Fruit fly (Drosophila melanogaster) whole organism, adult: ENCODE results near the gene Gnf1.

Experiments
- CG11617 ChIP-seq: fragments of 200-800 bp; sonication (Bioruptor generic); optimal IDR thresholded peaks from 2 replicates; lab custom pipeline; 2017; ENCODE audit warnings: mild to moderate bottlenecking, missing biosample characterization, missing genetic modification reagents, missing genetic modification characterization
- CG1620 ChIP-seq: fragments of 200-800 bp; sonication (Bioruptor generic); optimal IDR thresholded peaks from 2 replicates; lab custom pipeline; 2016; ENCODE audit warnings: missing biosample characterization, missing genetic modification characterization
- Mnt ChIP-seq: fragments of 200-800 bp; sonication (Bioruptor generic); optimal IDR thresholded peaks from 2 replicates; lab custom pipeline; 2016; ENCODE audit warnings: missing biosample characterization, mild to moderate bottlenecking, missing genetic modification characterization
- kay ChIP-seq: fragments of 200-800 bp; sonication (Bioruptor generic); peaks from one replicate; lab custom pipeline; 2016; ENCODE audit warnings: missing biosample characterization, missing genetic modification characterization, borderline replicate concordance
- pad ChIP-seq: fragments of 200-800 bp; sonication (Bioruptor generic); optimal IDR thresholded peaks from 3 replicates; lab custom pipeline; 2017; ENCODE audit warnings: missing biosample characterization, missing genetic modification characterization, mild to moderate bottlenecking, moderate library complexity, missing genetic modification reagents

DNA sequence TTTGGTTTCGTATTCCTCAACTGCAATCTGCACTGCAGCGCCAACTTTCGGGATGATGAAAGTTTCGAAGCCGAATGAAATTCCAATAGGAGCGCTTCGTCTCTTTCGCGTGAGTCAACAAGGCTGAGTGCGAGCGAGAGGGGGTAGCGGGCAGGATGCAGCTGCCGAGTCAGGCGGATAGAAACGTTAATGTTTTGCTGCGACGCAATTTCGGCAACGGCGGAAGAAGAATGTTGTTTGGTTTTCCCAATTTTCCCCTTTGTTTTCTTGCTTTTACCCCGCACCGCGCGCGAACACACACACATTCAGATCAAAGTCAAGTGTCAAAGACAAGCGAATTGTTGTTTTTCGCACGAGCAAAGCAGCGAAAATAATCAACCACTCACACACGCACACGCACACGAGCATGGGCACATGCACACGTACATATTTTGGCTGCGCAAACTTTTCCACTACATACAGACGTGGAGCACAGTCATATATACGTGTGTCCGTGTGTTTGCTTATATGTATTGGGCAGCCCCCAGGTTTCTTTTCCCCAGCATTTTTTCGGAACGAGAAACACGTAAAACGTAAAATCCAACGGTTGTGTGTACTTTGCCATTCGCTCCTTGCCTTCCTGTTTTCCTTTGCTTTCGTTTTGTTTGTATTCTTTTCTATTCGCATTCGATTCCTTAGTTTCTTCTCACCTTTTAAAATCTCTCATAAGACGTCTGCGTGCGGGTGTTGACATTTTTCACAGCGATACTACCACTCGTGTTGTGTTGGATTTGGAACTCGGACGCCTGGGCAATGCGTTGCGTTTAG, 45.5 kb downstream of the Gnf1 start:
- TF ChIP-seq CG1620 (peak; percentile 13), pad (GFP tag; lab: Kevin White, UChicago) (peak; percentile 97), Mnt (GFP tag; lab: Kevin White, UChicago) (peak; percentile 79), kay (GFP tag; lab: Kevin White, UChicago) (peak; percentile 1), CG11617 (GFP tag; lab: Kevin White, UChicago) (no peak)
